Fruit fly (Drosophila melanogaster) whole organism, adult: ENCODE results near the gene MICAL-like.

Experiments used
- CG11617 ChIP-seq: fragments of 200-800 bp; sonication (Bioruptor generic); optimal IDR thresholded peaks from 2 replicates; lab custom pipeline; 2017; ENCODE audit warnings: mild to moderate bottlenecking, missing biosample characterization, missing genetic modification reagents, missing genetic modification characterization
- CG12768 ChIP-seq: fragments of 200-800 bp; sonication (Bioruptor generic); optimal IDR thresholded peaks from 2 replicates; lab custom pipeline; 2017; ENCODE audit warnings: missing biosample characterization, missing genetic modification characterization, mild to moderate bottlenecking, moderate library complexity, missing genetic modification reagents
- CG14711 ChIP-seq: fragments of 200-800 bp; sonication (Bioruptor generic); optimal IDR thresholded peaks from 2 replicates; lab custom pipeline; 2018; ENCODE audit warnings: missing biosample characterization, mild to moderate bottlenecking, missing genetic modification characterization, moderate library complexity
- CG1620 ChIP-seq: fragments of 200-800 bp; sonication (Bioruptor generic); optimal IDR thresholded peaks from 2 replicates; lab custom pipeline; 2016; ENCODE audit warnings: missing biosample characterization, missing genetic modification characterization
- CG33017 ChIP-seq: fragments of 200-800 bp; sonication (Bioruptor generic); optimal IDR thresholded peaks from 2 replicates; lab custom pipeline; 2018; ENCODE audit warnings: missing biosample characterization, mild to moderate bottlenecking, missing genetic modification characterization, moderate library complexity
- CG5204 ChIP-seq: fragments of 200-800 bp; sonication (Bioruptor generic); optimal IDR thresholded peaks from 2 replicates; lab custom pipeline; 2016; ENCODE audit warnings: missing biosample characterization, missing genetic modification characterization
- CG7045 ChIP-seq: fragments of 200-800 bp; sonication (Bioruptor generic); optimal IDR thresholded peaks from 2 replicates; lab custom pipeline; 2017; ENCODE audit warnings: missing biosample characterization, mild to moderate bottlenecking, missing genetic modification characterization
- CG7101 ChIP-seq: fragments of 200-800 bp; sonication (Bioruptor generic); optimal IDR thresholded peaks from 2 replicates; lab custom pipeline; 2018; ENCODE audit warnings: missing biosample characterization, mild to moderate bottlenecking, missing genetic modification characterization, moderate library complexity
- Clk ChIP-seq: fragments of 200-800 bp; sonication (Bioruptor generic); optimal IDR thresholded peaks from 2 replicates; lab custom pipeline; 2017; ENCODE audit warnings: missing biosample characterization, missing genetic modification characterization
- Crg-1 ChIP-seq: fragments of 200-800 bp; sonication (Bioruptor generic); optimal IDR thresholded peaks from 2 replicates; lab custom pipeline; 2016; ENCODE audit warnings: missing biosample characterization, missing genetic modification characterization
- Hr96 ChIP-seq: fragments of 200-800 bp; sonication (Bioruptor generic); optimal IDR thresholded peaks from 2 replicates; lab custom pipeline; 2016; ENCODE audit warnings: missing biosample characterization, missing genetic modification characterization
- Mnt ChIP-seq: fragments of 200-800 bp; sonication (Bioruptor generic); optimal IDR thresholded peaks from 2 replicates; lab custom pipeline; 2016; ENCODE audit warnings: missing biosample characterization, mild to moderate bottlenecking, missing genetic modification characterization
- bab1 ChIP-seq: fragments of 200-800 bp; sonication (Bioruptor generic); optimal IDR thresholded peaks from 3 replicates; lab custom pipeline; 2019; ENCODE audit warnings: missing biosample characterization, mild to moderate bottlenecking, missing genetic modification characterization, moderate library complexity
- cic ChIP-seq: fragments of 200-800 bp; sonication (Bioruptor generic); optimal IDR thresholded peaks from 2 replicates; lab custom pipeline; 2017; ENCODE audit warnings: missing biosample characterization, mild to moderate bottlenecking, missing genetic modification characterization, moderate library complexity
- cnc ChIP-seq, 2 experiments: fragments of >200 bp; optimal IDR thresholded peaks; 2 replicates each; lab custom pipeline; 2017
- kay ChIP-seq: fragments of 200-800 bp; sonication (Bioruptor generic); peaks from one replicate; lab custom pipeline; 2016; ENCODE audit warnings: missing biosample characterization, missing genetic modification characterization, borderline replicate concordance
- ovo ChIP-seq: fragments of 200-800 bp; sonication (Bioruptor generic); optimal IDR thresholded peaks from 2 replicates; lab custom pipeline; 2016; ENCODE audit warnings: missing biosample characterization, missing genetic modification characterization
- pad ChIP-seq: fragments of 200-800 bp; sonication (Bioruptor generic); optimal IDR thresholded peaks from 3 replicates; lab custom pipeline; 2017; ENCODE audit warnings: missing biosample characterization, missing genetic modification characterization, mild to moderate bottlenecking, moderate library complexity, missing genetic modification reagents
- tj ChIP-seq: fragments of 200-800 bp; sonication (Bioruptor generic); optimal IDR thresholded peaks from 3 replicates; lab custom pipeline; 2017; ENCODE audit warnings: missing biosample characterization, mild to moderate bottlenecking, missing genetic modification characterization, moderate library complexity
- toe ChIP-seq: fragments of 200-800 bp; sonication (Bioruptor generic); optimal IDR thresholded peaks from 2 replicates; lab custom pipeline; 2016; ENCODE audit warnings: missing biosample characterization, missing genetic modification characterization

Gene MICAL-like

dm6 chr3L:13033361-13033760 lies 18.2 kb upstream of the MICAL-like start:
- peak; percentile 25 for TF ChIP-seq bab1 (GFP tag; lab: Kevin White, UChicago)
- TF ChIP-seq ovo (GFP tag; lab: Kevin White, UChicago) = no peak
- no peak for TF ChIP-seq cic (GFP tag; lab: Kevin White, UChicago)
- TF ChIP-seq CG33017 (tag; lab: Kevin White, UChicago) = no peak

- TF ChIP-seq CG11617 (GFP tag; lab: Kevin White, UChicago) (no peak), cic (GFP tag; lab: Kevin White, UChicago) (no peak), CG7101 (tag; lab: Kevin White, UChicago) (no peak), CG33017 (tag; lab: Kevin White, UChicago) (no peak), tj (GFP tag; lab: Kevin White, UChicago) (no peak), toe (GFP tag; lab: Kevin White, UChicago) (no peak), kay (GFP tag; lab: Kevin White, UChicago) (no peak), ovo (GFP tag; lab: Kevin White, UChicago) (no peak), cnc (optimal IDR thresholded peaks at IDR 0.05; lab: Kevin White, UChicago) (no peak), Mnt (GFP tag; lab: Kevin White, UChicago) (no peak), CG7045 (GFP tag; lab: Kevin White, UChicago) (no peak), CG14711 (tag; lab: Kevin White, UChicago) (no peak)
Observed at dm6 chr3L:13032915-13033282, 17.8 kb upstream of the MICAL-like start.

- peak; percentile 66 for TF ChIP-seq ovo (GFP tag; lab: Kevin White, UChicago)
- no peak for TF ChIP-seq CG7045 (GFP tag; lab: Kevin White, UChicago)
Observed at dm6 chr3L:13032085-13032914, 17.2 kb upstream of the MICAL-like start.

- TF ChIP-seq toe (GFP tag; lab: Kevin White, UChicago) (no peak), cic (GFP tag; lab: Kevin White, UChicago) (no peak), kay (GFP tag; lab: Kevin White, UChicago) (no peak), Mnt (GFP tag; lab: Kevin White, UChicago) (no peak), CG14711 (tag; lab: Kevin White, UChicago) (no peak), CG7101 (tag; lab: Kevin White, UChicago) (no peak), Hr96 (no peak), CG12768 (GFP tag; lab: Kevin White, UChicago) (no peak), bab1 (GFP tag; lab: Kevin White, UChicago) (no peak), Crg-1 (GFP tag; lab: Kevin White, UChicago) (no peak), CG1620 (GFP tag; lab: Kevin White, UChicago) (no peak), CG7045 (GFP tag; lab: Kevin White, UChicago) (no peak), CG33017 (tag; lab: Kevin White, UChicago) (no peak), tj (GFP tag; lab: Kevin White, UChicago) (no peak), Clk (GFP tag; lab: Kevin White, UChicago) (no peak), ovo (GFP tag; lab: Kevin White, UChicago) (no peak), CG5204 (no peak)
Observed at dm6 chr3L:13031326-13031725, 16.2 kb upstream of the MICAL-like start.

dm6 chr3L:13030055-13030634 lies 15.0 kb upstream of the MICAL-like start:
- peak; percentile 36 for TF ChIP-seq bab1 (GFP tag; lab: Kevin White, UChicago)
- TF ChIP-seq Mnt (GFP tag; lab: Kevin White, UChicago) = no peak
- TF ChIP-seq tj (GFP tag; lab: Kevin White, UChicago) = peak; percentile 90
- no peak for TF ChIP-seq CG7045 (GFP tag; lab: Kevin White, UChicago)

dm6 chr3L:13028740-13029139 lies 13.6 kb upstream of the MICAL-like start, which contains the start of gene CG17672:
Gene CG17672 (plus strand): TSS chr3L:13028962.
- TF ChIP-seq bab1 (GFP tag; lab: Kevin White, UChicago) (no peak), pad (no peak), CG12768 (GFP tag; lab: Kevin White, UChicago) (no peak), CG1620 (GFP tag; lab: Kevin White, UChicago) (no peak), CG5204 (no peak), cic (GFP tag; lab: Kevin White, UChicago) (no peak), CG7101 (tag; lab: Kevin White, UChicago) (no peak), cnc (optimal IDR thresholded peaks at IDR 0.05; lab: Kevin White, UChicago) (no peak), kay (GFP tag; lab: Kevin White, UChicago) (no peak), Hr96 (no peak), CG11617 (GFP tag; lab: Kevin White, UChicago) (no peak)
